Worm (Caenorhabditis elegans) whole organism, early embryonic: ENCODE data around the gene dohh-1.

Source experiments
- B0310.2 ChIP-seq: sonication (generic microtip); optimal IDR thresholded peaks from 2 replicates; lab custom pipeline; 2016; ENCODE audit warnings: mild to moderate bottlenecking, missing genetic modification characterization, missing compliant biosample characterization
- F13C5.2 ChIP-seq: sonication (generic microtip); optimal IDR thresholded peaks from 2 replicates; lab custom pipeline; 2017; ENCODE audit warnings: mild to moderate bottlenecking, missing genetic modification characterization, inconsistent platforms, missing compliant biosample characterization
- aly-1 ChIP-seq: sonication (generic microtip); optimal IDR thresholded peaks from 2 replicates; lab custom pipeline; 2016; ENCODE audit warnings: missing genetic modification characterization, missing compliant biosample characterization
- ama-1 ChIP-seq: fragments of 150-350 bp; optimal IDR thresholded peaks from 2 replicates; lab custom pipeline; 2014
- ceh-36 ChIP-seq: sonication (generic microtip); optimal IDR thresholded peaks from 2 replicates; lab custom pipeline; 2016; ENCODE audit warnings: missing genetic modification characterization, inconsistent platforms, missing compliant biosample characterization
- ets-7 ChIP-seq: sonication (generic microtip); optimal IDR thresholded peaks from 2 replicates; lab custom pipeline; 2016; ENCODE audit warnings: missing genotype, missing genetic modification characterization, missing compliant biosample characterization
- flt-1 ChIP-seq: fragments of 200-800 bp; sonication (Bioruptor generic); IDR thresholded peaks from 2 replicates; pipeline ENCODE4 v1.3.6; 2022; ENCODE audit warnings: missing genetic modification characterization, missing compliant biosample characterization
- hmg-4 ChIP-seq: fragments of 200-800 bp; sonication (Bioruptor generic); optimal IDR thresholded peaks from 2 replicates; lab custom pipeline; 2018; ENCODE audit warnings: mild to moderate bottlenecking, missing genetic modification characterization, missing compliant biosample characterization
- hnd-1 ChIP-seq: sonication (generic microtip); optimal IDR thresholded peaks from 2 replicates; lab custom pipeline; 2016; ENCODE audit warnings: missing genetic modification characterization, missing compliant biosample characterization
- pes-1 ChIP-seq: fragments of 200-800 bp; sonication (Bioruptor generic); IDR thresholded peaks from 2 replicates; pipeline ENCODE4 v1.3.6; 2022; ENCODE audit warnings: missing genetic modification reagents, missing genetic modification characterization, missing compliant biosample characterization
- sea-1 ChIP-seq: fragments of 200-800 bp; sonication (Bioruptor generic); conservative IDR thresholded peaks from 2 replicates; pipeline ENCODE4 v1.3.6; 2022; ENCODE audit warnings: missing genetic modification characterization, missing compliant biosample characterization
- tbx-11 ChIP-seq: fragments of 200-800 bp; sonication (Bioruptor generic); IDR thresholded peaks from 2 replicates; pipeline ENCODE4 v1.3.6; 2022; ENCODE audit warnings: missing genetic modification characterization, missing compliant biosample characterization
- tbx-37 ChIP-seq: fragments of 200-800 bp; sonication (Bioruptor generic); conservative IDR thresholded peaks from 2 replicates; pipeline ENCODE4 v1.3.6; 2022; ENCODE audit warnings: missing genetic modification reagents, missing genetic modification characterization, missing compliant biosample characterization
- tra-4 ChIP-seq: sonication (generic microtip); optimal IDR thresholded peaks from 2 replicates; lab custom pipeline; 2017; ENCODE audit warnings: missing genetic modification characterization, missing compliant biosample characterization

ce11 chrII:10592452-10592851 is 12.7 kb downstream of the dohh-1 start, which contains the start of gene crn-5:
- no peak for TF ChIP-seq F13C5.2 (tag; lab: Kevin White, UChicago)
- TF ChIP-seq ama-1, result no peak
- TF ChIP-seq B0310.2 (tag; lab: Kevin White, UChicago), result no peak
- no peak for TF ChIP-seq flt-1 (GFP tag; lab: Robert Waterston, UW)
- no peak for TF ChIP-seq aly-1 (tag; lab: Kevin White, UChicago)
- no peak for TF ChIP-seq sea-1
- TF ChIP-seq tbx-11 (GFP tag; lab: Robert Waterston, UW), result no peak
- TF ChIP-seq tra-4 (tag; lab: Kevin White, UChicago), result no peak
- TF ChIP-seq hnd-1 (tag; lab: Kevin White, UChicago), result no peak
- TF ChIP-seq pes-1 (GFP tag; lab: Robert Waterston, UW), result no peak
- TF ChIP-seq ceh-36 (tag; lab: Kevin White, UChicago), result no peak
- TF ChIP-seq tbx-37 (GFP tag; lab: Robert Waterston, UW), result no peak
- TF ChIP-seq ets-7 (tag; lab: Kevin White, UChicago), result no peak
- TF ChIP-seq hmg-4 (GFP tag; lab: Kevin White, UChicago), result no peak
